Worm (Caenorhabditis elegans) whole organism, mixed stage, embryonic: ENCODE data around the gene nspc-5.

Source experiments
- M03D4.4 ChIP-seq: sonication (generic microtip); optimal IDR thresholded peaks from 2 replicates; lab custom pipeline; 2017; ENCODE audit warnings: mild to moderate bottlenecking, missing genetic modification characterization, missing compliant biosample characterization
- bed-3 ChIP-seq: fragments of 200-800 bp; sonication (Bioruptor generic); optimal IDR thresholded peaks from 3 replicates; lab custom pipeline; 2018; ENCODE audit warnings: mild to moderate bottlenecking, missing genetic modification characterization, moderate library complexity, missing compliant biosample characterization
- blmp-1 ChIP-seq: fragments of 150-350 bp; optimal IDR thresholded peaks from 2 replicates; lab custom pipeline; 2014; ENCODE audit warnings: missing biosample characterization, missing genetic modification characterization
- ceh-39 ChIP-seq: fragments of 150-350 bp; optimal IDR thresholded peaks from 2 replicates; lab custom pipeline; 2014; ENCODE audit warnings: missing biosample characterization, missing genetic modification characterization
- ceh-43 ChIP-seq: fragments of 200-800 bp; sonication (Bioruptor generic); optimal IDR thresholded peaks from 2 replicates; lab custom pipeline; 2018; ENCODE audit warnings: mild to moderate bottlenecking, missing genetic modification characterization, moderate library complexity, missing compliant biosample characterization
- ceh-83 ChIP-seq: fragments of 200-800 bp; sonication (Bioruptor generic); optimal IDR thresholded peaks from 2 replicates; lab custom pipeline; 2018; ENCODE audit warnings: mild to moderate bottlenecking, missing genetic modification characterization, missing compliant biosample characterization
- ces-1 ChIP-seq: fragments of 150-350 bp; optimal IDR thresholded peaks from 2 replicates; lab custom pipeline; 2014; ENCODE audit warnings: missing biosample characterization, missing genetic modification reagents, missing genetic modification characterization
- cnd-1 ChIP-seq: fragments of 200-800 bp; sonication (Bioruptor generic); optimal IDR thresholded peaks from 2 replicates; lab custom pipeline; 2018; ENCODE audit warnings: mild to moderate bottlenecking, missing genetic modification characterization, missing compliant biosample characterization
- drap-1 ChIP-seq: fragments of 200-800 bp; sonication (Bioruptor generic); optimal IDR thresholded peaks from 3 replicates; lab custom pipeline; 2018; ENCODE audit warnings: mild to moderate bottlenecking, missing genetic modification characterization, missing compliant biosample characterization
- elt-1 ChIP-seq: sonication (generic microtip); optimal IDR thresholded peaks from 2 replicates; lab custom pipeline; 2017; ENCODE audit warnings: missing genetic modification characterization, mild to moderate bottlenecking, missing compliant biosample characterization, antibody characterized with exemption, moderate library complexity, borderline replicate concordance; ENCODE audit not compliant: insufficient read depth
- elt-3 ChIP-seq: fragments of 150-350 bp; optimal IDR thresholded peaks from 2 replicates; lab custom pipeline; 2014; ENCODE audit warnings: missing biosample characterization, missing genetic modification characterization
- ham-2 ChIP-seq: fragments of 200-800 bp; sonication (Bioruptor generic); optimal IDR thresholded peaks from 2 replicates; lab custom pipeline; 2018; ENCODE audit warnings: mild to moderate bottlenecking, missing genetic modification characterization, missing compliant biosample characterization
- hlh-1 ChIP-seq: fragments of 150-350 bp; optimal IDR thresholded peaks from 2 replicates; lab custom pipeline; 2014; ENCODE audit warnings: missing biosample characterization, missing genetic modification reagents, missing genetic modification characterization
- lin-32 ChIP-seq: fragments of 200-800 bp; sonication (Bioruptor generic); optimal IDR thresholded peaks from 2 replicates; lab custom pipeline; 2018; ENCODE audit warnings: mild to moderate bottlenecking, missing genetic modification characterization, missing compliant biosample characterization
- lsy-2 ChIP-seq: fragments of 150-350 bp; optimal IDR thresholded peaks from 2 replicates; lab custom pipeline; 2014; ENCODE audit warnings: missing biosample characterization, missing genetic modification characterization
- mab-5 ChIP-seq: fragments of 150-350 bp; optimal IDR thresholded peaks from 2 replicates; lab custom pipeline; 2014; ENCODE audit warnings: missing biosample characterization, missing genetic modification characterization
- mls-2 ChIP-seq: sonication (generic microtip); optimal IDR thresholded peaks from 2 replicates; lab custom pipeline; 2016; ENCODE audit warnings: mild to moderate bottlenecking, missing genetic modification characterization, moderate library complexity, missing compliant biosample characterization
- nhr-12 ChIP-seq: fragments of 150-350 bp; optimal IDR thresholded peaks from 2 replicates; lab custom pipeline; 2014; ENCODE audit warnings: missing biosample characterization, missing genetic modification characterization
- nhr-2 ChIP-seq: fragments of 150-350 bp; optimal IDR thresholded peaks from 2 replicates; lab custom pipeline; 2014; ENCODE audit warnings: missing biosample characterization, missing genetic modification characterization
- nhr-28 ChIP-seq: fragments of 150-350 bp; optimal IDR thresholded peaks from 2 replicates; lab custom pipeline; 2014; ENCODE audit warnings: missing biosample characterization, missing genetic modification characterization
- nhr-76 ChIP-seq: sonication (generic microtip); optimal IDR thresholded peaks from 2 replicates; lab custom pipeline; 2017; ENCODE audit warnings: missing biosample characterization, missing genetic modification characterization
- pha-4 ChIP-seq: fragments of 150-350 bp; optimal IDR thresholded peaks from 2 replicates; lab custom pipeline; 2018; ENCODE audit warnings: missing biosample characterization, missing genetic modification reagents, missing genetic modification characterization
- sem-2 ChIP-seq: fragments of 200-800 bp; sonication (Bioruptor generic); optimal IDR thresholded peaks from 2 replicates; lab custom pipeline; 2018; ENCODE audit warnings: mild to moderate bottlenecking, missing genetic modification characterization, missing compliant biosample characterization
- snpc-4 ChIP-seq: fragments of 150-350 bp; optimal IDR thresholded peaks from 2 replicates; lab custom pipeline; 2014; ENCODE audit warnings: missing biosample characterization, missing genetic modification characterization
- sptf-1 ChIP-seq: sonication (generic microtip); optimal IDR thresholded peaks from 2 replicates; lab custom pipeline; 2017; ENCODE audit warnings: mild to moderate bottlenecking, missing genetic modification characterization, moderate library complexity, missing compliant biosample characterization
- tbx-8 ChIP-seq: fragments of 200-800 bp; sonication (Bioruptor generic); optimal IDR thresholded peaks from 2 replicates; lab custom pipeline; 2018; ENCODE audit warnings: mild to moderate bottlenecking, missing genetic modification characterization, moderate library complexity, missing compliant biosample characterization
- unc-120 ChIP-seq: sonication (generic microtip); optimal IDR thresholded peaks from 2 replicates; lab custom pipeline; 2017; ENCODE audit warnings: missing genetic modification characterization, missing compliant biosample characterization; ENCODE audit not compliant: poor library complexity, severe bottlenecking
- unc-39 ChIP-seq: fragments of 150-350 bp; optimal IDR thresholded peaks from 2 replicates; lab custom pipeline; 2014; ENCODE audit warnings: missing biosample characterization, missing genetic modification characterization
- unc-62 ChIP-seq: fragments of 150-350 bp; optimal IDR thresholded peaks from 2 replicates; lab custom pipeline; 2014; ENCODE audit warnings: missing biosample characterization, missing genetic modification reagents, missing genetic modification characterization
- zip-8 ChIP-seq: fragments of 150-350 bp; optimal IDR thresholded peaks from 2 replicates; lab custom pipeline; 2014; ENCODE audit warnings: missing biosample characterization, missing genetic modification characterization
- ztf-11 ChIP-seq: fragments of 150-350 bp; optimal IDR thresholded peaks from 2 replicates; lab custom pipeline; 2014; ENCODE audit warnings: missing biosample characterization, missing genetic modification characterization

Gene nspc-5

DNA sequence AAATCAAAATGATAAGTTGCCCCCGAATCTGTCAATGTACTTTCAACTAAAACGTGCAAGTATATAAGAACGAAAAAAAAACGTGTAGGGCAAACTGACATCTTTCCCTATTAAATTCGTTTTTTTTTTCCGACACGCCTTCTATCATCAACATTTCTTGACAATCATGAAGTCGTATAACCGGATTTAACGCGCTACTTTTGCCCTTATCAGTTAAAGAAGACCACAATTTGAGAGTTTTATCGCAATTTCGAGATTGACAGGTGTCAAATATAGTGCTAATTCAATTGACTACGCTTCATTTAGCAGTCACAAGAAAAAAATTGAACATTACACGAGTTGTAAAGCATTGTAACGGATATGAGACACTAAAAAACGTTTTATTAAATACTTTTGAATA lies 28.6 kb downstream of the nspc-5 start:
- TF ChIP-seq tbx-8 (no peak), ceh-39 (tag; lab: Kevin White, UChicago) (no peak), pha-4 (tag; lab: Kevin White, UChicago) (no peak), unc-120 (tag; lab: Kevin White, UChicago) (no peak), nhr-76 (no peak), drap-1 (GFP tag; lab: Kevin White, UChicago) (no peak), M03D4.4 (no peak), blmp-1 (tag; lab: Kevin White, UChicago) (no peak), elt-1 (tag; lab: Kevin White, UChicago) (no peak), unc-39 (no peak), mab-5 (tag; lab: Kevin White, UChicago) (no peak)
- TF ChIP-seq, all 35 proteins: peak for 0

ce11 chrX:8567823-8568314 lies 29.3 kb downstream of the nspc-5 start:
- TF ChIP-seq mab-5 (tag; lab: Kevin White, UChicago) (no peak), bed-3 (no peak), hlh-1 (tag; lab: Kevin White, UChicago) (no peak), lsy-2 (tag; lab: Kevin White, UChicago) (no peak), ham-2 (GFP tag; lab: Kevin White, UChicago) (no peak), mls-2 (tag; lab: Kevin White, UChicago) (no peak), ztf-11 (tag; lab: Kevin White, UChicago) (no peak), nhr-12 (tag; lab: Kevin White, UChicago) (no peak), ces-1 (GFP tag; lab: Kevin White, UChicago) (no peak), sem-2 (GFP tag; lab: Kevin White, UChicago) (no peak), nhr-2 (tag; lab: Kevin White, UChicago) (no peak), ceh-83 (GFP tag; lab: Kevin White, UChicago) (no peak), snpc-4 (tag; lab: Kevin White, UChicago) (no peak), ceh-43 (GFP tag; lab: Kevin White, UChicago) (no peak), pha-4 (tag; lab: Kevin White, UChicago) (no peak), nhr-28 (tag; lab: Kevin White, UChicago) (no peak), elt-1 (tag; lab: Kevin White, UChicago) (no peak), zip-8 (tag; lab: Kevin White, UChicago) (no peak), elt-3 (tag; lab: Kevin White, UChicago) (no peak)

DNA sequence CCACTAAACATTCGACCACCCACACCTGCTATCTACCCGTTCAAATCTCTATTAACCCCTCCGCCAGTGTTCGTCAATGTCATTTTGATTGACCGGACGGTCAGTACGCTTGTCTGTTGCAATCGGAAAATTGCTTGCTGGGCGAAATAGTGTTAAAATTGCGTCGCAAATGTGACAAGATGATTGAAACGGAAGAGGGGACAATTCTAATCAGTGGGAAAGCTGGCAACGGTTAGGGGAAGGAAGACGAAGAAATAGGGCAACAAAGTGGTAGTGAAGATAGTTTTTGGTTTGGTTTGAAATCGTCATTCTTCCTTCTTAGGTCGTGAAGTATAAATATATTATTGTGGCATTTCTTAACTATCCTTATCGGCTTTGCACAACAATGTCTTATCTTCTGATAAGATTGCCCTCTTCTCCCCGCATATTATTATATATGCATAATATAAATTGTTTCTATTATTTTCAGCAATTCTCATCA lies 29.9 kb downstream of the nspc-5 start:
- no peak for TF ChIP-seq lsy-2 (tag; lab: Kevin White, UChicago)
- no peak for TF ChIP-seq bed-3
- no peak for TF ChIP-seq nhr-76
- TF ChIP-seq ces-1 (GFP tag; lab: Kevin White, UChicago), result no peak
- no peak for TF ChIP-seq cnd-1 (tag; lab: Kevin White, UChicago)
- TF ChIP-seq unc-62 (GFP tag; lab: Kevin White, UChicago), result peak; percentile 95
- TF ChIP-seq unc-120 (tag; lab: Kevin White, UChicago), result no peak
- no peak for TF ChIP-seq mab-5 (tag; lab: Kevin White, UChicago)
- TF ChIP-seq ztf-11 (tag; lab: Kevin White, UChicago), result no peak
- no peak for TF ChIP-seq nhr-28 (tag; lab: Kevin White, UChicago)
- no peak for TF ChIP-seq elt-3 (tag; lab: Kevin White, UChicago)
- no peak for TF ChIP-seq unc-39
- TF ChIP-seq drap-1 (GFP tag; lab: Kevin White, UChicago), result peak; percentile 7
- TF ChIP-seq ceh-83 (GFP tag; lab: Kevin White, UChicago), result no peak
- no peak for TF ChIP-seq nhr-12 (tag; lab: Kevin White, UChicago)
- no peak for TF ChIP-seq zip-8 (tag; lab: Kevin White, UChicago)
- TF ChIP-seq hlh-1 (tag; lab: Kevin White, UChicago), result peak; percentile 55
- TF ChIP-seq ham-2 (GFP tag; lab: Kevin White, UChicago), result peak; percentile 53

ce11 chrX:8569159-8569558 lies 30.6 kb downstream of the nspc-5 start:
- TF ChIP-seq mls-2 (tag; lab: Kevin White, UChicago) (peak; percentile 80), blmp-1 (tag; lab: Kevin White, UChicago) (no peak), unc-120 (tag; lab: Kevin White, UChicago) (peak; percentile 11), nhr-76 (no peak), tbx-8 (no peak), lin-32 (no peak), pha-4 (tag; lab: Kevin White, UChicago) (no peak), elt-1 (tag; lab: Kevin White, UChicago) (no peak), nhr-2 (tag; lab: Kevin White, UChicago) (no peak), unc-39 (no peak), sptf-1 (peak; percentile 21), M03D4.4 (no peak), cnd-1 (tag; lab: Kevin White, UChicago) (no peak)
